Worm (Caenorhabditis elegans) whole organism, L1 larva: ENCODE data around the gene sru-22.

ENCODE experiments used
- nhr-237 ChIP-seq: fragments of 150-350 bp; optimal IDR thresholded peaks from 2 replicates; lab custom pipeline; 2014; ENCODE audit warnings: missing biosample characterization, missing genetic modification characterization
- nhr-90 ChIP-seq: sonication (generic microtip); optimal IDR thresholded peaks from 2 replicates; lab custom pipeline; 2016; ENCODE audit warnings: mild to moderate bottlenecking, missing genetic modification characterization, missing compliant biosample characterization; ENCODE audit not compliant: poor library complexity
- pqm-1 ChIP-seq: sonication (generic microtip); optimal IDR thresholded peaks from 3 replicates; lab custom pipeline; 2017; ENCODE audit warnings: missing biosample characterization, missing genetic modification characterization

DNA sequence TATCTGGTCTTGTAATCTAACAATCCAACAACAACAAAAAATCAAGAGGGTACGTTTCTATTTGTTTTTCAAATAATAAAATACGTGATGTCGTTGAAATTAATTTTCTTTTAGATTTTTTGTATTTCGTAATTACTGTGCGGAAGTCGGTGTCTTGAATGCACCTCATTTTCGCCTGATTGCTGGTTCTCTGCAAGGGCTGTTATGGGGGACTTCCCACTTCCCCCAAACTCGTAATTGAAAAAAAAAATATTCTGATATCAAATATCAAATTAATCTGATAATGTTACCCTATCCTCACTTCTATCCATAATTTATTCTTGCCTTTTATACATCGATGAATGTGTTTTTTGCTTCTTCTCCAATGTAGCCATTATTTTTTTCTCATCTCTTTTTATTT, 13.3 kb upstream of the sru-22 start, which contains the start of gene F36G9.15:
- TF ChIP-seq nhr-90 (tag; lab: Kevin White, UChicago) = no peak
- no peak for TF ChIP-seq pqm-1 (tag; lab: Kevin White, UChicago)
- TF ChIP-seq nhr-237 (tag; lab: Kevin White, UChicago) = no peak
